Fruit fly (Drosophila melanogaster) whole organism, embryonic: ENCODE data around the gene lwr.

Experiments
- Abd-B ChIP-seq: fragments of 200-800 bp; sonication (Bioruptor generic); optimal IDR thresholded peaks from 2 replicates; lab custom pipeline; 2018; ENCODE audit warnings: missing biosample characterization, mild to moderate bottlenecking, missing genetic modification characterization, moderate library complexity
- CG10654 ChIP-seq: fragments of 200-800 bp; sonication (Bioruptor generic); optimal IDR thresholded peaks from 2 replicates; lab custom pipeline; 2016; ENCODE audit warnings: missing biosample characterization, missing genetic modification characterization
- CG13296 ChIP-seq: fragments of 200-800 bp; sonication (Bioruptor generic); optimal IDR thresholded peaks from 3 replicates; lab custom pipeline; 2018; ENCODE audit warnings: missing biosample characterization, mild to moderate bottlenecking, missing genetic modification characterization
- CG14965 ChIP-seq: fragments of 200-800 bp; sonication (Bioruptor generic); optimal IDR thresholded peaks from 2 replicates; lab custom pipeline; 2016; ENCODE audit warnings: missing biosample characterization, missing genetic modification characterization, borderline replicate concordance
- CG1529 ChIP-seq: fragments of 200-800 bp; sonication (Bioruptor generic); optimal IDR thresholded peaks from 3 replicates; lab custom pipeline; 2018; ENCODE audit warnings: missing biosample characterization, missing genetic modification characterization
- CG17385 ChIP-seq: fragments of 200-800 bp; sonication (Bioruptor generic); optimal IDR thresholded peaks from 3 replicates; lab custom pipeline; 2018; ENCODE audit warnings: missing biosample characterization, mild to moderate bottlenecking, missing genetic modification characterization
- CG18619 ChIP-seq: fragments of 200-800 bp; sonication (Bioruptor generic); optimal IDR thresholded peaks from 3 replicates; lab custom pipeline; 2017; ENCODE audit warnings: missing biosample characterization, mild to moderate bottlenecking, missing genetic modification characterization
- CG2678 ChIP-seq: fragments of 200-800 bp; sonication (Bioruptor generic); optimal IDR thresholded peaks from 3 replicates; lab custom pipeline; 2019; ENCODE audit warnings: missing biosample characterization, mild to moderate bottlenecking, missing genetic modification characterization, moderate library complexity
- CG2889 ChIP-seq: fragments of 200-800 bp; sonication (Bioruptor generic); IDR thresholded peaks from 3 replicates; pipeline ENCODE4 v1.3.6; 2022; ENCODE audit warnings: missing biosample characterization, missing genetic modification characterization
- CG3065 ChIP-seq: fragments of 200-800 bp; sonication (Bioruptor generic); optimal IDR thresholded peaks from 2 replicates; lab custom pipeline; 2016; ENCODE audit warnings: missing biosample characterization, missing genetic modification characterization
- CG31365 ChIP-seq: fragments of 200-800 bp; sonication (Bioruptor generic); optimal IDR thresholded peaks from 2 replicates; lab custom pipeline; 2018; ENCODE audit warnings: missing biosample characterization, mild to moderate bottlenecking, missing genetic modification characterization
- CG3838 ChIP-seq: fragments of 200-800 bp; sonication (Bioruptor generic); optimal IDR thresholded peaks from 3 replicates; lab custom pipeline; 2016; ENCODE audit warnings: missing biosample characterization, missing genetic modification characterization
- CG4282 ChIP-seq: fragments of 200-800 bp; sonication (Bioruptor generic); optimal IDR thresholded peaks from 2 replicates; lab custom pipeline; 2016; ENCODE audit warnings: missing biosample characterization, missing genetic modification characterization
- CG5953 ChIP-seq: fragments of 200-800 bp; sonication (Bioruptor generic); IDR thresholded peaks from 2 replicates; pipeline ENCODE4 v1.3.6; 2022; ENCODE audit warnings: missing biosample characterization, missing genetic modification characterization
- CG6654 ChIP-seq: fragments of 200-800 bp; sonication (Bioruptor generic); optimal IDR thresholded peaks from 2 replicates; lab custom pipeline; 2017; ENCODE audit warnings: missing biosample characterization, mild to moderate bottlenecking, missing genetic modification characterization
- CG7786 ChIP-seq: fragments of 200-800 bp; sonication (Bioruptor generic); optimal IDR thresholded peaks from 2 replicates; lab custom pipeline; 2016; ENCODE audit warnings: missing biosample characterization, missing genetic modification characterization
- CG7963 ChIP-seq: fragments of 200-800 bp; sonication (Bioruptor generic); IDR thresholded peaks from 3 replicates; pipeline ENCODE4 v1.3.6; 2022; ENCODE audit warnings: missing biosample characterization, missing genetic modification characterization; ENCODE audit not compliant: partially characterized antibody
- CG8290 ChIP-seq, 3 experiments: fragments of 200-800 bp; sonication (Bioruptor generic); optimal IDR thresholded peaks; 2 replicates each; lab custom pipeline; 2016 to 2019; ENCODE audit warnings: missing biosample characterization in 3 of 3, missing genetic modification characterization in 3 of 3, mild to moderate bottlenecking in 2 of 3, moderate library complexity in 1 of 3
- CkIIα-i1 ChIP-seq: fragments of 200-800 bp; sonication (Bioruptor generic); IDR thresholded peaks from 2 replicates; pipeline ENCODE4 v1.3.6; 2022; ENCODE audit warnings: missing biosample characterization, missing genetic modification characterization
- CoRest ChIP-seq: fragments of 200-800 bp; sonication (Bioruptor generic); optimal IDR thresholded peaks from 3 replicates; lab custom pipeline; 2018; ENCODE audit warnings: missing biosample characterization, mild to moderate bottlenecking, missing genetic modification characterization, moderate library complexity
- CrebB ChIP-seq: fragments of 200-800 bp; sonication (Bioruptor generic); optimal IDR thresholded peaks from 3 replicates; lab custom pipeline; 2018; ENCODE audit warnings: missing biosample characterization, mild to moderate bottlenecking, missing genetic modification characterization
- Doc3 ChIP-seq: fragments of 200-800 bp; sonication (Bioruptor generic); IDR thresholded peaks from 3 replicates; pipeline ENCODE4 v1.3.6; 2022; ENCODE audit warnings: missing biosample characterization, missing genetic modification characterization; ENCODE audit not compliant: partially characterized antibody
- Eip74EF ChIP-seq, 2 experiments: fragments of 200-800 bp in 1 of 2; fragments of >200 bp in 1 of 2; sonication (Bioruptor generic) in 1 of 2; optimal IDR thresholded peaks; 2 replicates each; lab custom pipeline; 2017 to 2019; ENCODE audit warnings: missing biosample characterization in 2 of 2, missing genetic modification characterization in 2 of 2, mild to moderate bottlenecking in 1 of 2, moderate library complexity in 1 of 2
- Fer2 ChIP-seq: fragments of 200-800 bp; sonication (Bioruptor generic); optimal IDR thresholded peaks from 2 replicates; lab custom pipeline; 2018; ENCODE audit warnings: missing biosample characterization, mild to moderate bottlenecking, missing genetic modification characterization, moderate library complexity
- HmgZ ChIP-seq: fragments of 200-800 bp; sonication (Bioruptor generic); optimal IDR thresholded peaks from 2 replicates; lab custom pipeline; 2018; ENCODE audit warnings: missing biosample characterization, mild to moderate bottlenecking, missing genetic modification characterization
- Hr51 ChIP-seq, 2 experiments: fragments of 200-800 bp; sonication (Bioruptor generic); optimal IDR thresholded peaks; 2 replicates in 1 of 2; 3 replicates in 1 of 2; lab custom pipeline; 2016 to 2018; ENCODE audit warnings: missing biosample characterization in 2 of 2, missing genetic modification characterization in 2 of 2, mild to moderate bottlenecking in 1 of 2, moderate library complexity in 1 of 2
- NFAT ChIP-seq: fragments of 200-800 bp; sonication (Bioruptor generic); IDR thresholded peaks from 2 replicates; pipeline ENCODE4 v1.3.6; 2022; ENCODE audit warnings: missing biosample characterization, missing genetic modification characterization
- Nf-YC ChIP-seq: fragments of 200-800 bp; optimal IDR thresholded peaks from 3 replicates; lab custom pipeline; 2019; ENCODE audit warnings: missing biosample characterization, mild to moderate bottlenecking, missing genetic modification characterization, moderate library complexity
- ap ChIP-seq: fragments of 200-800 bp; sonication (Bioruptor generic); IDR thresholded peaks from 2 replicates; pipeline ENCODE4 v1.3.6; 2022; ENCODE audit warnings: missing biosample characterization, missing genetic modification characterization
- ara ChIP-seq: fragments of 200-800 bp; sonication (Bioruptor generic); IDR thresholded peaks from 2 replicates; pipeline ENCODE4 v1.3.6; 2022; ENCODE audit warnings: missing biosample characterization, missing genetic modification characterization
- bbx ChIP-seq: fragments of 200-800 bp; sonication (Bioruptor generic); IDR thresholded peaks from 2 replicates; pipeline ENCODE4 v1.3.6; 2022; ENCODE audit warnings: missing biosample characterization, missing genetic modification characterization; ENCODE audit not compliant: partially characterized antibody
- cg ChIP-seq: fragments of 200-800 bp; sonication (Bioruptor generic); optimal IDR thresholded peaks from 3 replicates; lab custom pipeline; 2019; ENCODE audit warnings: missing biosample characterization, mild to moderate bottlenecking, missing genetic modification characterization, moderate library complexity
- ci ChIP-seq: fragments of 200-800 bp; sonication (Bioruptor generic); IDR thresholded peaks from 3 replicates; pipeline ENCODE4 v1.3.6; 2022; ENCODE audit warnings: missing biosample characterization, missing genetic modification characterization
- croc ChIP-seq: fragments of 200-800 bp; sonication (Bioruptor generic); conservative IDR thresholded peaks from 3 replicates; pipeline ENCODE4 v1.3.6; 2022; ENCODE audit warnings: missing biosample characterization, missing genetic modification characterization
- da ChIP-seq: fragments of 200-800 bp; sonication (Bioruptor generic); optimal IDR thresholded peaks from 2 replicates; lab custom pipeline; 2016; ENCODE audit warnings: missing biosample characterization, missing genetic modification characterization
- dpn ChIP-seq, 2 experiments: fragments of 200-800 bp; sonication (Bioruptor generic); optimal IDR thresholded peaks; 3 replicates each; lab custom pipeline; 2016; ENCODE audit warnings: missing biosample characterization in 2 of 2, missing genetic modification characterization in 2 of 2
- exex ChIP-seq: fragments of 200-800 bp; sonication (Bioruptor generic); optimal IDR thresholded peaks from 4 replicates; lab custom pipeline; 2018; ENCODE audit warnings: missing biosample characterization, mild to moderate bottlenecking, missing genetic modification characterization, moderate library complexity
- fd96Cb ChIP-seq: fragments of 200-800 bp; sonication (Bioruptor generic); optimal IDR thresholded peaks from 2 replicates; lab custom pipeline; 2018; ENCODE audit warnings: missing biosample characterization, mild to moderate bottlenecking, missing genetic modification characterization, moderate library complexity
- maf-S ChIP-seq: fragments of 200-800 bp; sonication (Bioruptor generic); optimal IDR thresholded peaks from 2 replicates; lab custom pipeline; 2016; ENCODE audit warnings: missing biosample characterization, missing genetic modification characterization
- mld ChIP-seq: fragments of 200-800 bp; sonication (Bioruptor generic); IDR thresholded peaks from 3 replicates; pipeline ENCODE4 v1.3.6; 2022; ENCODE audit warnings: missing biosample characterization, missing genetic modification characterization; ENCODE audit not compliant: partially characterized antibody
- nau ChIP-seq: fragments of 200-800 bp; sonication (Bioruptor generic); optimal IDR thresholded peaks from 3 replicates; lab custom pipeline; 2017; ENCODE audit warnings: missing biosample characterization, mild to moderate bottlenecking, missing genetic modification characterization, missing genetic modification reagents
- pnt ChIP-seq: fragments of 200-800 bp; sonication (Bioruptor generic); optimal IDR thresholded peaks from 3 replicates; lab custom pipeline; 2016; ENCODE audit warnings: missing biosample characterization, missing genetic modification characterization
- prd ChIP-seq, 3 experiments: fragments of >200 bp in 2 of 3; fragments of 200-800 bp in 1 of 3; sonication (Bioruptor generic) in 1 of 3; optimal IDR thresholded peaks in 2 of 3; IDR thresholded peaks in 1 of 3; 2 replicates in 2 of 3; 3 replicates in 1 of 3; pipeline versions ENCODE4 v1.3.6 to Lab custom; 2017 to 2022; ENCODE audit warnings: missing biosample characterization in 1 of 3, missing genetic modification characterization in 1 of 3
- row ChIP-seq: fragments of 200-800 bp; sonication (Bioruptor generic); IDR thresholded peaks from 3 replicates; pipeline ENCODE4 v1.3.6; 2022; ENCODE audit warnings: missing biosample characterization, missing genetic modification characterization
- sens ChIP-seq: fragments of 200-800 bp; sonication (Bioruptor generic); peaks from one replicate; lab custom pipeline; 2016; ENCODE audit warnings: missing biosample characterization, missing genetic modification characterization
- slou ChIP-seq: fragments of 200-800 bp; sonication (Bioruptor generic); optimal IDR thresholded peaks from 3 replicates; lab custom pipeline; 2016; ENCODE audit warnings: missing biosample characterization, missing genetic modification characterization
- vfl ChIP-seq: fragments of 200-800 bp; sonication (Bioruptor generic); optimal IDR thresholded peaks from 2 replicates; lab custom pipeline; 2016; ENCODE audit warnings: missing biosample characterization, missing genetic modification characterization
- vnd ChIP-seq: fragments of 200-800 bp; sonication (Bioruptor generic); IDR thresholded peaks from 3 replicates; pipeline ENCODE4 v1.3.6; 2022; ENCODE audit warnings: missing biosample characterization, missing genetic modification characterization; ENCODE audit not compliant: partially characterized antibody
- yki ChIP-seq: fragments of >200 bp; optimal IDR thresholded peaks from 3 replicates; lab custom pipeline; 2018
- zfh1 ChIP-seq: fragments of 200-800 bp; sonication (Bioruptor generic); IDR thresholded peaks from 3 replicates; pipeline ENCODE4 v1.3.6; 2022; ENCODE audit warnings: missing biosample characterization, missing genetic modification characterization

lwr gene

DNA sequence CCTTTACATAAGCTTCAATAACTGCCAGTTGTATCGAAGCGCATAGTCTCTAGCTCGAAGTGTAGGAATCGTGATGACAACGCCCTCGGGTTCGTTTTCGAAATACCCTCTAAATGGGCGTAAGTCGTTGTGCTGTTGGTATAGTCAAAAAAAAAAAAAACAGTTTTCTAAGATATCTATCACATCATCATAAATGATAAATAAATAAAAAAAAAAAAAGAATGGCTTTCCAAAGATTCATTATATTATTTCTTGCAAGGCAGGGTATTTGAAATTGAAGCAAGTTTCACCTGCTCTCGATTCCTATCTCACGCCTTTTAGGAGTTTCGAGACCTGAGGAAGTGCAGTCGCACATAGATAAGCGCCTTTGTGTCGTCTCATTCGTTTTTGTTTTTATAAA lies 49.1 kb downstream of the lwr start (continued):
- TF ChIP-seq nau (GFP tag; lab: Kevin White, UChicago) (no peak), cg (GFP tag; lab: Kevin White, UChicago) (no peak), CG18619 (GFP tag; lab: Kevin White, UChicago) (no peak), CG3838 (no peak), CG8290 (GFP tag; optimal IDR thresholded peaks at IDR 0.05; lab: Kevin White, UChicago) (peak; percentile 21), CG8290 (tag; optimal IDR thresholded peaks at IDR 0.05; lab: Kevin White, UChicago) (no peak), da (GFP tag; lab: Kevin White, UChicago) (no peak), pnt (GFP tag; lab: Kevin White, UChicago) (no peak), bbx (GFP tag; lab: Robert Waterston, UW) (no peak), slou (GFP tag; lab: Kevin White, UChicago) (no peak), sens (GFP tag; lab: Kevin White, UChicago) (peak; percentile 90), CoRest (tag; lab: Kevin White, UChicago) (no peak), CG5953 (GFP tag; lab: Robert Waterston, UW) (no peak), vnd (GFP tag; lab: Robert Waterston, UW) (no peak), CG13296 (no peak), ci (peak; percentile 58; the same call in 2 of the 3 replicates), Fer2 (no peak), ap (GFP tag; lab: Robert Waterston, UW) (no peak), CkIIα-i1 (GFP tag; lab: Robert Waterston, UW) (no peak), CG17385 (GFP tag; lab: Kevin White, UChicago) (peak; percentile 21), CG10654 (GFP tag; lab: Kevin White, UChicago) (no peak), Nf-YC (tag; lab: Kevin White, UChicago) (no peak), dpn (GFP tag; optimal IDR thresholded peaks at IDR 0.05; lab: Kevin White, UChicago) (peak in 1 of 2 experiments; percentile 38), maf-S (GFP tag; lab: Kevin White, UChicago) (no peak), HmgZ (tag; lab: Kevin White, UChicago) (no peak), CG4282 (GFP tag; lab: Kevin White, UChicago) (no peak), Doc3 (GFP tag; lab: Robert Waterston, UW) (no peak), row (peak; percentile 69), CG31365 (tag; lab: Kevin White, UChicago) (no peak), CG3065 (GFP tag; lab: Kevin White, UChicago) (no peak), yki (lab: Kevin White, UChicago) (no peak), Eip74EF (GFP tag; optimal IDR thresholded peaks at IDR 0.05; lab: Kevin White, UChicago) (peak in 1 of 2 experiments; percentile 16), CG6654 (GFP tag; lab: Kevin White, UChicago) (no peak), CG7963 (no peak), Hr51 (GFP tag; optimal IDR thresholded peaks at IDR 0.05; lab: Kevin White, UChicago) (peak in 1 of 2 experiments; percentile 46), CG1529 (GFP tag; lab: Kevin White, UChicago) (peak; percentile 19), prd (optimal IDR thresholded peaks at IDR 0.05; lab: Kevin White, UChicago) (no peak), prd (GFP tag; IDR thresholded peaks at IDR 0.05; lab: Robert Waterston, UW) (peak; percentile 29; the same call in 1 of the 3 replicates), mld (GFP tag; lab: Robert Waterston, UW) (no peak), fd96Cb (tag; lab: Kevin White, UChicago) (peak; percentile 4), CG7786 (GFP tag; lab: Kevin White, UChicago) (no peak), NFAT (GFP tag; lab: Robert Waterston, UW) (no peak), croc (GFP tag; lab: Robert Waterston, UW) (no peak), zfh1 (GFP tag; lab: Robert Waterston, UW) (peak; percentile 70), Abd-B (GFP tag; lab: Kevin White, UChicago) (no peak), CG2678 (tag; lab: Kevin White, UChicago) (no peak), exex (no peak), vfl (GFP tag; lab: Kevin White, UChicago) (no peak), CrebB (no peak), CG2889 (GFP tag; lab: Robert Waterston, UW) (no peak), CG14965 (no peak), ara (no peak)
